Fruit fly (Drosophila melanogaster): Measurements from ENCODE around the gene CG12194.
A peak's percentile ranks its signal among the peaks of the same experiment; 100 is the strongest.

DNA sequence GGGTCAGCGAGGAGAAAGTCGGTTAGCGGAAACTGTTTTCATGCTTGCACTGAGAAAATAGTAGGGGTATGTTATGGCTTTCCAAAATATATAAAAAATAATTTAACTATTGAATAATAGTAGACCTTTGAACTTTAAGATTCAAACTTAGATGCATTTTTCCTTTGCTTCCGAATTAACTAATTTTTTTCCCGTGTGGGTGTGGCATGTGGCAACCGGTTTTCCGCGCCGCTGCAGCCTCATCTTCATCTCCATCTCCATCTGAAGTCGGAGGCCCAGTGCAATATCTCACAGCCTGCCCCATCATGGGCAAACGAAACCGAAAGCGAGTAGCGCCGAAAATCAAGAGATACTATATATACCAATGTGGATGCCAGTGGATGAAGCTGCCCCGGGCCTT, 40.5 kb upstream of the CG12194 start:
- TF ChIP-seq vri (GFP tag; optimal IDR thresholded peaks at IDR 0.05), result no peak
- no peak for TF ChIP-seq Lpt (GFP tag; optimal IDR thresholded peaks at IDR 0.05)
- TF ChIP-seq Sox15 (GFP tag; optimal IDR thresholded peaks at IDR 0.05), result no peak
- peak; percentile 47 for TF ChIP-seq CG3032 (tag; optimal IDR thresholded peaks at IDR 0.05)
- peak; percentile 83 for TF ChIP-seq eg (GFP tag; IDR thresholded peaks at IDR 0.05)
- peak; percentile 62 for TF ChIP-seq CG7368 (GFP tag; optimal IDR thresholded peaks at IDR 0.05)

Data from whole organism, prepupa.